Fruit fly (Drosophila melanogaster) whole organism, wandering third instar larva: ENCODE results near the gene CG42489.

Experiments used
- Abd-B ChIP-seq: fragments of >200 bp; optimal IDR thresholded peaks from 2 replicates; lab custom pipeline; 2017; ENCODE audit warnings: missing biosample characterization, missing genetic modification characterization
- CG32264 ChIP-seq: fragments of 200-800 bp; sonication (Bioruptor generic); optimal IDR thresholded peaks from 2 replicates; lab custom pipeline; 2016; ENCODE audit warnings: missing biosample characterization, missing genetic modification characterization
- CG9705 ChIP-seq: fragments of 200-800 bp; sonication (Bioruptor generic); optimal IDR thresholded peaks from 2 replicates; lab custom pipeline; 2018; ENCODE audit warnings: missing biosample characterization, mild to moderate bottlenecking, missing genetic modification characterization
- CrebA ChIP-seq: fragments of 200-800 bp; sonication (Bioruptor generic); optimal IDR thresholded peaks from 2 replicates; lab custom pipeline; 2016; ENCODE audit warnings: missing biosample characterization, mild to moderate bottlenecking, missing genetic modification characterization, borderline replicate concordance
- Dfd ChIP-seq: fragments of >200 bp; optimal IDR thresholded peaks from 2 replicates; lab custom pipeline; 2017; ENCODE audit warnings: missing biosample characterization, missing genetic modification characterization
- Dif ChIP-seq: fragments of 200-275, 200-300 bp; sonication (Bioruptor generic); optimal IDR thresholded peaks from 2 replicates; lab custom pipeline; 2018; ENCODE audit warnings: missing biosample characterization, missing genetic modification characterization; ENCODE audit not compliant: partially characterized antibody
- GATAd ChIP-seq: sonication (Bioruptor generic); optimal IDR thresholded peaks from 2 replicates; lab custom pipeline; 2016; ENCODE audit warnings: missing biosample characterization, missing genetic modification characterization
- HLH106 ChIP-seq: fragments of 200-800 bp; optimal IDR thresholded peaks from 3 replicates; lab custom pipeline; 2019; ENCODE audit warnings: missing biosample characterization, mild to moderate bottlenecking, missing genetic modification characterization, moderate library complexity
- Hnf4 ChIP-seq: fragments of 200-800 bp; sonication (Bioruptor generic); optimal IDR thresholded peaks from 2 replicates; lab custom pipeline; 2016; ENCODE audit warnings: missing biosample characterization, mild to moderate bottlenecking, missing genetic modification characterization
- Hr78 ChIP-seq: fragments of >200 bp; optimal IDR thresholded peaks from 2 replicates; lab custom pipeline; 2017; ENCODE audit warnings: missing biosample characterization, missing genetic modification characterization
- Hr83 ChIP-seq: fragments of 200-300 bp; sonication (Bioruptor generic); optimal IDR thresholded peaks from 2 replicates; lab custom pipeline; 2016; ENCODE audit warnings: missing biosample characterization, mild to moderate bottlenecking, missing genetic modification characterization, moderate library complexity; ENCODE audit not compliant: poor library complexity, severe bottlenecking
- Jra ChIP-seq: sonication (Bioruptor generic); optimal IDR thresholded peaks from 2 replicates; lab custom pipeline; 2016; ENCODE audit warnings: missing biosample characterization, missing genetic modification characterization
- Myc ChIP-seq: fragments of >200 bp; optimal IDR thresholded peaks from 2 replicates; lab custom pipeline; 2017
- N ChIP-seq: fragments of >200 bp; optimal IDR thresholded peaks from 2 replicates; lab custom pipeline; 2018; ENCODE audit warnings: missing biosample characterization, missing external identifiers, missing genetic modification characterization
- Rel ChIP-seq, 2 experiments: fragments of 200-800 bp; sonication (Bioruptor generic) in 1 of 2; optimal IDR thresholded peaks; 2 replicates in 1 of 2; 3 replicates in 1 of 2; lab custom pipeline; 2016 to 2019; ENCODE audit warnings: mild to moderate bottlenecking in 2 of 2, missing biosample characterization in 2 of 2, missing genetic modification characterization in 2 of 2, moderate library complexity in 1 of 2
- Sp1 ChIP-seq: fragments of 200-800 bp; sonication (Bioruptor generic); optimal IDR thresholded peaks from 3 replicates; lab custom pipeline; 2019; ENCODE audit warnings: missing biosample characterization, mild to moderate bottlenecking, missing genetic modification characterization, moderate library complexity
- Vsx2 ChIP-seq: fragments of 200-300, 225-300 bp; sonication (Bioruptor generic); optimal IDR thresholded peaks from 2 replicates; lab custom pipeline; 2018; ENCODE audit warnings: missing biosample characterization, missing genetic modification characterization; ENCODE audit not compliant: partially characterized antibody
- br ChIP-seq: fragments of 200-800 bp; sonication (Bioruptor generic); optimal IDR thresholded peaks from 2 replicates; lab custom pipeline; 2016; ENCODE audit warnings: missing biosample characterization, missing genetic modification characterization
- brk ChIP-seq: fragments of 200-800 bp; sonication (Bioruptor generic); optimal IDR thresholded peaks from 2 replicates; lab custom pipeline; 2016; ENCODE audit warnings: missing biosample characterization, mild to moderate bottlenecking, missing genetic modification characterization
- dl ChIP-seq, 2 experiments: fragments of 175-275, 200-275 bp in 1 of 2; fragments of 200-275 bp in 1 of 2; sonication (Bioruptor generic); optimal IDR thresholded peaks; lab custom pipeline; 2018; ENCODE audit warnings: mild to moderate bottlenecking in 2 of 2, missing biosample characterization in 2 of 2, missing genetic modification characterization in 2 of 2, moderate library complexity in 2 of 2; ENCODE audit not compliant: partially characterized antibody in 2 of 2, insufficient read depth in 1 of 2
- dmrt93B ChIP-seq: fragments of 200-800 bp; sonication (Bioruptor generic); optimal IDR thresholded peaks from 2 replicates; lab custom pipeline; 2018; ENCODE audit warnings: missing biosample characterization, mild to moderate bottlenecking, missing genetic modification characterization
- dsf ChIP-seq: sonication (Bioruptor generic); optimal IDR thresholded peaks from 2 replicates; lab custom pipeline; 2016; ENCODE audit warnings: missing biosample characterization, missing genetic modification characterization, borderline replicate concordance
- foxo ChIP-seq, 2 experiments: fragments of 200-800 bp; sonication (Bioruptor generic); optimal IDR thresholded peaks; 2 replicates in 1 of 2; 3 replicates in 1 of 2; lab custom pipeline; 2016 to 2017; ENCODE audit warnings: missing biosample characterization in 2 of 2, missing genetic modification characterization in 2 of 2
- fru ChIP-seq: fragments of 200-800 bp; sonication (Bioruptor generic); optimal IDR thresholded peaks from 3 replicates; lab custom pipeline; 2016; ENCODE audit warnings: missing biosample characterization, mild to moderate bottlenecking, missing genetic modification characterization
- h ChIP-seq: fragments of 200-800 bp; sonication (Bioruptor generic); optimal IDR thresholded peaks from 3 replicates; lab custom pipeline; 2016; ENCODE audit warnings: missing biosample characterization, mild to moderate bottlenecking, missing genetic modification characterization
- jim ChIP-seq: fragments of 175-275, 200-325 bp; sonication (Bioruptor generic); optimal IDR thresholded peaks from 2 replicates; lab custom pipeline; 2016; ENCODE audit warnings: missing biosample characterization, mild to moderate bottlenecking, missing genetic modification characterization
- lola ChIP-seq: fragments of >200 bp; optimal IDR thresholded peaks from 2 replicates; lab custom pipeline; 2017; ENCODE audit warnings: missing biosample characterization, missing genetic modification characterization
- pan ChIP-seq: fragments of >200 bp; optimal IDR thresholded peaks from 2 replicates; lab custom pipeline; 2017
- sage ChIP-seq: fragments of 200-800 bp; sonication (Bioruptor generic); optimal IDR thresholded peaks from 2 replicates; lab custom pipeline; 2016; ENCODE audit warnings: missing biosample characterization, mild to moderate bottlenecking, missing genetic modification characterization
- sv ChIP-seq: fragments of 200-800 bp; sonication (Bioruptor generic); optimal IDR thresholded peaks from 3 replicates; lab custom pipeline; 2016; ENCODE audit warnings: missing biosample characterization, missing genetic modification characterization
- tai ChIP-seq: sonication (Bioruptor generic); optimal IDR thresholded peaks from 2 replicates; lab custom pipeline; 2016; ENCODE audit warnings: missing biosample characterization, missing genetic modification characterization
- usp ChIP-seq: fragments of >200 bp; optimal IDR thresholded peaks from 2 replicates; lab custom pipeline; 2017; ENCODE audit warnings: missing biosample characterization, missing genetic modification characterization
- woc ChIP-seq: sonication (Bioruptor generic); optimal IDR thresholded peaks from 2 replicates; lab custom pipeline; 2016; ENCODE audit warnings: missing biosample characterization, mild to moderate bottlenecking, missing genetic modification characterization

Gene CG42489

DNA sequence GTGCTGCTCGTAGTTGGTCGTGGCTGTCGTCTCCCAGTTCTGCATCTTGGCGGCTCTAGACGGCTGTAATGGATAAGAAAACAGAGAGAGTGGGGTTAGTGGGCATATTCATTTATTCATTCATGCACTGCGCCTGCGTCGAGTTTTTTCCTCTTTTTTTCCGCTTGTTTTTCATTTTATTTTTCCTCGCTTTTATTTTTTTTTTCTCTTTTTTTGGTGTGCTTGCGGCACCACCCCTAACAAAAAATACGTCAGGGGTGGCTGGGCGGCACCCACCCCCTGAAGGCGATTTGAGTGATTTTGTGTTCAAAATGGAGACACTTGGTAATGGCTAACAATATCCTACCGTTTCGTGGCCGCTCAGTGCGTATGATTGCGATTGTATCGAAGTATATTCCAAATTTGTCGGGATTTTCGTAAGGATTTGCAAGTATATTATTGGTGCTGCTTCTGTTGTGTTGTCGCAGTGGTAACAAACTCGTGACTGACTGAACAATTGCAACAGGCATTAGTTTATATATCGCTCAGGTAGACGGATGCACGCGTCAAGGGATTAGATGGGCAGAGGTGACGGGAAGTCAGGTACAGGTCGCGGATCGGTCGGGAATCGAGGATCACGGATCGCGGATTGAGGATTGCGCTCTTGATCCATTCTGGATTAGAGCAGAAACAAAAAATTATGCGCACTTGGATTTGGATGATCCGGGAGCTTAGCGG is 39.7 kb upstream of the CG42489 start:
- no peak for TF ChIP-seq Jra (GFP tag; lab: Kevin White, UChicago)
- peak; percentile 79 for TF ChIP-seq Sp1
- TF ChIP-seq h (GFP tag; lab: Kevin White, UChicago): no peak
- TF ChIP-seq CrebA: peak; percentile 39

DNA sequence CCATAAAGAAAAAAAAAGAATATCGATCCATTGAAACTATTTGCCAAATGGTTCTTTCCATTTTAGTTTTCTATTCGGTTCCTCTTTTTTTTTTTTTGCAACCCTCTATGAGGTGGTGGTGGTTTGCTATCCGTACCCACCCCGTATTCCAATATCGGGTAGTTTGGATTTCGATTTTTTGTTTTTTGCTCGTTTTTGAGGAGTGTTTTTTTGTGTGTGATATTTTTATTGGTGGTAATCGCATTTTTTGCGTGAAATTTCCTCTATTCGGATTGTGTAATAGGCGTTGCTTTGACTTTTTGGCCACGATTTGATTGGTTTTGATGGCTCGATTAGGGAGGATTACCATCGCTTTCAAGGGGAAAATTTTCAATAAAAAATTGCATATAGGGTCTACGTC is 31.9 kb upstream of the CG42489 start:
- TF ChIP-seq jim (GFP tag; lab: Kevin White, UChicago) (no peak), Hr83 (GFP tag; lab: Kevin White, UChicago) (no peak), dsf (GFP tag; lab: Kevin White, UChicago) (no peak), HLH106 (no peak), tai (no peak), GATAd (no peak), Abd-B (GFP tag; lab: Kevin White, UChicago) (no peak), Myc (lab: Kevin White, UChicago) (no peak), Dfd (GFP tag; lab: Kevin White, UChicago) (no peak), usp (no peak), woc (GFP tag; lab: Kevin White, UChicago) (no peak), br (GFP tag; lab: Kevin White, UChicago) (no peak), Vsx2 (GFP tag; lab: Kevin White, UChicago) (no peak), dl (GFP tag; optimal IDR thresholded peaks at IDR 0.05; lab: Kevin White, UChicago; ENCODE audit: insufficient read depth in 1 of 2, partially characterized antibody in 2 of 2) (no peak), CrebA (no peak), CG32264 (GFP tag; lab: Kevin White, UChicago) (no peak), Sp1 (no peak)

DNA sequence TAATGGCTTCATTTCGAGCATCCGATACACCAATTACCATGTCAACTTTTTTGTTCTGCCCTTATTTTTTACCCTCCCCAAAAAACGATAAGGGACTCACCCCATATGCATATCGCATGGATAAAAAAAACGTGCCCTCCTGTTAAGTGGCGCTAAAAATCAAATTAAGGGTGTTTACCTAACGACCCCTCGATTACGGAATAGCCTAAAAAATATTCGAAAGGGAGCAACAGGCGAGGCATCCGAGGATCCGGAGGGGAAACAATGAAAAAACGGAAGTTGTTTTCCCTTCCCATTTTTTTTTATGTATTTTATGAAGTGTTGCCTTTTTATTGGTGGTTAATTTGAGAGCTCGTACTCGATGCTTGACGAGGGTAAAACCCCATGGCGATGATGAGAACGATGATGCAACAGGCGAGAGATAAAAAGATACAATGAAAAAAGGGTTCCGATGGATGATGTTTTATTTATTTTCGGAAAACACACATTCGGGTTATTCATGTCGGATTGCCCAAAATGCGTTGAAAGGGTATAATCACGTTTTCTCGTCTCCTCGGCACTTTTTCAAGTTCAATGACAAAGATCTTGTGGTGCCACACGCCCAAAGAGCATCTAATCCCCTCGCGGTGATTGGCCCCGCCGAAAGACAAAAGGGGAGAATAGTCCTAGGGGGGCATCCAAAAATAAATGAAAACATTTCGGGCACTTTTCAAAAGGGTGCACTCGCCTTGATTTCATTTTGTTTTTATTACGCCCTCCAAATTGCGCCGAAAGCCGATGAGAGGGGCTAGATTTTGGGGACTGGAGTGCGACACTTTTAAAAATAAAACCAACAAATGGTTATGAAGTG is 30.0 kb upstream of the CG42489 start, which contains the start of gene CG44227:
TSS of gene CG44227 (minus strand) at position 849 of the 850 bp plus-strand sequence.
- TF ChIP-seq fru (GFP tag; lab: Kevin White, UChicago) (no peak), br (GFP tag; lab: Kevin White, UChicago) (no peak), tai (no peak), Sp1 (no peak), CrebA (no peak), HLH106 (no peak), Jra (GFP tag; lab: Kevin White, UChicago) (no peak), Hnf4 (GFP tag; lab: Kevin White, UChicago) (no peak), CG32264 (GFP tag; lab: Kevin White, UChicago) (no peak), Dfd (GFP tag; lab: Kevin White, UChicago) (no peak), Abd-B (GFP tag; lab: Kevin White, UChicago) (no peak)

DNA sequence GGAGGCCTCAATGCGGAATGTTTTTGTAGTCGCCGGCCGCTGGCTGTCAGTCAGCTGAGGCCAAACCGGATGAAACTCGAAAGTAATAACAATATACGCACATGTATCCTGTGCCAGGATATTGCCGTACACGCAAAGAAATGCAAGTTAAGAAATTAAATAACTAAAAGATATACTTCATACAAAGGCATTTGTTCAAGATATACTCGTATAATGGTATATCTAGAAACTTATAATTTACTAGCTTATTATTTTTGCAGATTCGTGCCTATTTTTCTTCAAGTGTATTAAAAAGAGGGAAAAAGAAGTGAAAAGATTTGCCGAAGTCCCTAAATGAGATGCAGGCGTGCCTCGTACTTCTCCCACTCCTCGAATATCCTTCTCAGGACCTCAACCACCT is 28.7 kb upstream of the CG42489 start:
- TF ChIP-seq Dif (no peak), Jra (GFP tag; lab: Kevin White, UChicago) (no peak), foxo (GFP tag; optimal IDR thresholded peaks at IDR 0.05; lab: Kevin White, UChicago) (no peak), Vsx2 (GFP tag; lab: Kevin White, UChicago) (no peak), Dfd (GFP tag; lab: Kevin White, UChicago) (no peak), lola (GFP tag; lab: Kevin White, UChicago) (no peak), Rel (GFP tag; optimal IDR thresholded peaks at IDR 0.05; lab: Kevin White, UChicago) (no peak), Rel (tag; optimal IDR thresholded peaks at IDR 0.05; lab: Kevin White, UChicago) (no peak), pan (lab: Kevin White, UChicago) (no peak), usp (no peak), Hr78 (GFP tag; lab: Kevin White, UChicago) (no peak), tai (no peak)

DNA sequence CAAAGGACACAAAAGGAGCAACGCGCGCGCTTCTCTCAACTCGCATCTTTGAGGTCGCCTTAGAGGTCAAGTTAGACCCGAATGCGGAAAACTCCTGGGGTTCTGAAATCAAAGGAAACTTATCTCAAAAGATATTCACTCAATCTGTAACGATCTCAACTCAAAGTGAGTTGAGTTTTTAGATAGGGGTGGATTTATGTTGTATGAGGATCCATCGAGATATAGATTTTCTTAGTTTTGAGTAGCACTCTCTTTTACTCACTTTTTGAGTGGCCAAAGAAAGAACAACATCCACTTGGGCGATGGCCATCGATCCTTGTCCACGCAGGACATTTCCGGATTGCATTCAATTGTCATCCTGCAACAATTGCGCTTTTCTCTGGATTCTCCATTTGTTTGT is 26.0 kb upstream of the CG42489 start:
- TF ChIP-seq CG32264 (GFP tag; lab: Kevin White, UChicago) (no peak), tai (no peak), Hr78 (GFP tag; lab: Kevin White, UChicago) (no peak), CG9705 (GFP tag; lab: Kevin White, UChicago) (no peak), Hnf4 (GFP tag; lab: Kevin White, UChicago) (no peak), dl (GFP tag; optimal IDR thresholded peaks at IDR 0.05; lab: Kevin White, UChicago; ENCODE audit: insufficient read depth in 1 of 2, partially characterized antibody in 2 of 2) (no peak), GATAd (no peak), sage (GFP tag; lab: Kevin White, UChicago) (no peak), jim (GFP tag; lab: Kevin White, UChicago) (no peak), dmrt93B (GFP tag; lab: Kevin White, UChicago) (no peak), N (GFP tag; lab: Kevin White, UChicago) (no peak), usp (no peak), Dif (no peak), brk (GFP tag; lab: Kevin White, UChicago) (no peak), sv (GFP tag; lab: Kevin White, UChicago) (no peak), h (GFP tag; lab: Kevin White, UChicago) (no peak)
